Worm (Caenorhabditis elegans) whole organism, L3 larva: ENCODE results near the gene rpl-11.1.
"Not testable (repeated sequence)": the region's sequence is repeated elsewhere in the genome, so short reads cannot be mapped to it uniquely, and the experiment has no call there.

Experiments
- aly-2 ChIP-seq: fragments of 150-350 bp; optimal IDR thresholded peaks from 2 replicates; lab custom pipeline; 2014; ENCODE audit warnings: missing biosample characterization, missing genetic modification characterization
- ceh-16 ChIP-seq: sonication (generic microtip); optimal IDR thresholded peaks from 2 replicates; lab custom pipeline; 2017; ENCODE audit warnings: missing biosample characterization, missing genetic modification characterization
- ceh-28 ChIP-seq: fragments of 150-350 bp; optimal IDR thresholded peaks from 2 replicates; lab custom pipeline; 2014; ENCODE audit warnings: missing biosample characterization, missing genetic modification reagents, missing genetic modification characterization
- ceh-9 ChIP-seq: sonication (generic microtip); optimal IDR thresholded peaks from 2 replicates; lab custom pipeline; 2018; ENCODE audit warnings: missing biosample characterization, missing genetic modification characterization
- daf-12 ChIP-seq: fragments of 150-350 bp; optimal IDR thresholded peaks from 2 replicates; lab custom pipeline; 2014; ENCODE audit warnings: missing biosample characterization, missing genetic modification reagents, missing genetic modification characterization
- egl-27 ChIP-seq: sonication (generic microtip); optimal IDR thresholded peaks from 4 replicates; lab custom pipeline; 2017; ENCODE audit warnings: missing biosample characterization, missing genetic modification reagents, missing genetic modification characterization
- elt-1 ChIP-seq: fragments of 150-350 bp; optimal IDR thresholded peaks from 2 replicates; lab custom pipeline; 2014; ENCODE audit warnings: missing biosample characterization, missing genetic modification characterization
- elt-2 ChIP-seq: sonication (generic microtip); optimal IDR thresholded peaks from 2 replicates; lab custom pipeline; 2016; ENCODE audit warnings: missing genetic modification reagents, mild to moderate bottlenecking, missing genetic modification characterization, missing compliant biosample characterization
- elt-3 ChIP-seq, 3 experiments: fragments of 150-350 bp in 1 of 3; sonication (generic microtip) in 2 of 3; optimal IDR thresholded peaks; 2 replicates in 2 of 3; 4 replicates in 1 of 3; lab custom pipeline; 2014 to 2017; ENCODE audit warnings: missing biosample characterization in 3 of 3, missing genetic modification characterization in 3 of 3
- fkh-10 ChIP-seq: sonication (generic microtip); optimal IDR thresholded peaks from 2 replicates; lab custom pipeline; 2017; ENCODE audit warnings: missing biosample characterization, missing genetic modification reagents, missing genetic modification characterization
- fkh-2 ChIP-seq: fragments of 150-350 bp; optimal IDR thresholded peaks from 2 replicates; lab custom pipeline; 2014; ENCODE audit warnings: missing biosample characterization, missing genetic modification reagents, missing genetic modification characterization
- hmg-11 ChIP-seq: sonication (generic microtip); optimal IDR thresholded peaks from 2 replicates; lab custom pipeline; 2016; ENCODE audit warnings: missing genetic modification characterization, missing compliant biosample characterization
- jun-1 ChIP-seq: fragments of 150-350 bp; optimal IDR thresholded peaks from 2 replicates; lab custom pipeline; 2014; ENCODE audit warnings: missing biosample characterization, missing genetic modification reagents, missing genetic modification characterization
- mdl-1 ChIP-seq: fragments of 150-350 bp; optimal IDR thresholded peaks from 2 replicates; lab custom pipeline; 2014; ENCODE audit warnings: missing biosample characterization, missing genetic modification characterization
- nfya-1 ChIP-seq: sonication (generic microtip); optimal IDR thresholded peaks from 2 replicates; lab custom pipeline; 2017; ENCODE audit warnings: missing genetic modification characterization, mild to moderate bottlenecking, missing compliant biosample characterization, antibody characterized with exemption, moderate library complexity; ENCODE audit not compliant: insufficient read depth
- nhr-11 ChIP-seq: fragments of 150-350 bp; optimal IDR thresholded peaks from 2 replicates; lab custom pipeline; 2014; ENCODE audit warnings: missing biosample characterization, missing genetic modification characterization
- nhr-237 ChIP-seq: fragments of 150-350 bp; optimal IDR thresholded peaks from 2 replicates; lab custom pipeline; 2014; ENCODE audit warnings: missing biosample characterization, missing genetic modification characterization
- nhr-25 ChIP-seq: sonication (generic microtip); optimal IDR thresholded peaks from 2 replicates; lab custom pipeline; 2017; ENCODE audit warnings: missing biosample characterization, missing genetic modification characterization
- nhr-28 ChIP-seq: fragments of 150-350 bp; optimal IDR thresholded peaks from 2 replicates; lab custom pipeline; 2014; ENCODE audit warnings: missing biosample characterization, missing genetic modification characterization
- nhr-67 ChIP-seq: fragments of 150-350 bp; optimal IDR thresholded peaks from 2 replicates; lab custom pipeline; 2014; ENCODE audit warnings: missing biosample characterization, missing genetic modification characterization
- nhr-76 ChIP-seq: fragments of 150-350 bp; sonication (generic microtip); optimal IDR thresholded peaks from 5 replicates; lab custom pipeline; 2014; ENCODE audit warnings: missing biosample characterization, missing genetic modification characterization
- nhr-77 ChIP-seq: fragments of 150-350 bp; optimal IDR thresholded peaks from 2 replicates; lab custom pipeline; 2014; ENCODE audit warnings: missing biosample characterization, missing genetic modification characterization
- pha-4 ChIP-seq: fragments of 150-350 bp; optimal IDR thresholded peaks from 2 replicates; lab custom pipeline; 2014; ENCODE audit warnings: missing biosample characterization, missing genetic modification reagents, missing genetic modification characterization
- skn-1 ChIP-seq: fragments of 150-350 bp; optimal IDR thresholded peaks from 2 replicates; lab custom pipeline; 2014; ENCODE audit warnings: missing biosample characterization, missing genetic modification characterization
- snpc-4 ChIP-seq: fragments of 150-350 bp; optimal IDR thresholded peaks from 2 replicates; lab custom pipeline; 2014; ENCODE audit warnings: missing biosample characterization, missing genetic modification characterization
- tbx-2 ChIP-seq: sonication (generic microtip); optimal IDR thresholded peaks from 2 replicates; lab custom pipeline; 2016; ENCODE audit warnings: mild to moderate bottlenecking, missing genetic modification characterization, missing compliant biosample characterization
- ztf-11 ChIP-seq: fragments of 150-350 bp; optimal IDR thresholded peaks from 2 replicates; lab custom pipeline; 2014; ENCODE audit warnings: missing biosample characterization, missing genetic modification characterization

rpl-11.1 gene

ce11 chrV:3579248-3579647 is 6.6 kb downstream of the rpl-11.1 start:
- TF ChIP-seq fkh-10 (GFP tag; lab: Kevin White, UChicago): no peak
- no peak for TF ChIP-seq nhr-237 (tag; lab: Kevin White, UChicago)
- no peak for TF ChIP-seq ceh-28
- TF ChIP-seq snpc-4 (tag; lab: Kevin White, UChicago): no peak
- TF ChIP-seq jun-1 (tag; lab: Kevin White, UChicago): no peak
- TF ChIP-seq nhr-11 (tag; lab: Kevin White, UChicago): no peak
- TF ChIP-seq ceh-9 (tag; lab: Kevin White, UChicago): no peak
- no peak for TF ChIP-seq tbx-2 (tag; lab: Kevin White, UChicago)
- no peak for TF ChIP-seq ceh-16 (tag; lab: Kevin White, UChicago)
- no peak for TF ChIP-seq hmg-11 (tag; lab: Kevin White, UChicago)

- TF ChIP-seq skn-1: no peak
- TF ChIP-seq aly-2 (tag; lab: Kevin White, UChicago): no peak
- no peak for TF ChIP-seq ceh-16 (tag; lab: Kevin White, UChicago)
- no peak for TF ChIP-seq elt-2 (tag; lab: Kevin White, UChicago)
- no peak for TF ChIP-seq ceh-28
- TF ChIP-seq nhr-77: no peak
- TF ChIP-seq jun-1 (tag; lab: Kevin White, UChicago): no peak
- no peak for TF ChIP-seq nhr-76 (tag; lab: Kevin White, UChicago)
- TF ChIP-seq elt-1 (tag; lab: Kevin White, UChicago): no peak
- no peak for TF ChIP-seq nhr-25 (tag; lab: Kevin White, UChicago)
Measured at ce11 chrV:3578813-3579212, 7.1 kb downstream of the rpl-11.1 start, which contains the start of gene pygl-1. Gene pygl-1 (plus strand): TSS chrV:3579023.

- TF ChIP-seq nfya-1 (tag; lab: Kevin White, UChicago): no peak
- no peak for TF ChIP-seq daf-12 (tag; lab: Kevin White, UChicago)
- no peak for TF ChIP-seq mdl-1 (tag; lab: Kevin White, UChicago)
- TF ChIP-seq nhr-11 (tag; lab: Kevin White, UChicago): no peak
Measured at ce11 chrV:3575759-3576158, 10.1 kb downstream of the rpl-11.1 start, which contains the start of gene grl-27. Gene grl-27 (minus strand): TSS chrV:3575859.

ce11 chrV:3572408-3572807 is 13.5 kb downstream of the rpl-11.1 start, which contains the start of gene F40C5.1:
Gene F40C5.1 (plus strand): TSS chrV:3572708.
- TF ChIP-seq aly-2 (tag; lab: Kevin White, UChicago); nhr-67 (tag; lab: Kevin White, UChicago); ztf-11: not testable (repeated sequence)
- TF ChIP-seq, all 47 proteins: peak for 0; not testable (repeated sequence) for 47

ce11 chrV:3570695-3571094 is 15.2 kb downstream of the rpl-11.1 start, which contains the start of gene F40C5.2:
Gene F40C5.2 (plus strand): TSS chrV:3570995.
- not testable (repeated sequence) for TF ChIP-seq nhr-76, pha-4, tbx-2 (tag; lab: Kevin White, UChicago)

DNA sequence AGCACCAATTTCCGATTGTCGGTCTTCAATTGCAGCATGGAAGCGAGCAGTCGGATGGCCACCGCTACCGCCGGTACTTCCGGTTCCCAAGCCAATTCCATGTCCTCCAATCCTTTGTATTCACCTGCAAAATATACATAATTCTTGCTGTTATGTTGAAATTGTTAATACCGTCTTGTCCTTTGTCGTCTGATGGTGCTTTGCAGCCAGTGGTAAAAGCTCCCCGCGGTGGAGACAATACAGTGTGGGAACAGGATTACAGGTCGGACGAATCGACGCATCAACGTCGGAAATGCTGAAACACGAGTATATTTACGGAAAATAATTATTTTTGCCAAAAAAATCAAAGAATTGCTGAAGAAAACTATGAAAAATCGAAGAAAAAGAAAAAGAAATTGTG is 21.5 kb downstream of the rpl-11.1 start, which contains the start of gene T24A6.17:
T24A6.17 (minus strand) TSS at position 101 of the 400 bp plus-strand sequence.
- TF ChIP-seq nhr-28; nhr-67 (tag; lab: Kevin White, UChicago); elt-3 (tag; optimal IDR thresholded peaks at IDR 0.05; lab: Kevin White, UChicago): not testable (repeated sequence)
- TF ChIP-seq, all 47 proteins: peak for 0; not testable (repeated sequence) for 47

DNA sequence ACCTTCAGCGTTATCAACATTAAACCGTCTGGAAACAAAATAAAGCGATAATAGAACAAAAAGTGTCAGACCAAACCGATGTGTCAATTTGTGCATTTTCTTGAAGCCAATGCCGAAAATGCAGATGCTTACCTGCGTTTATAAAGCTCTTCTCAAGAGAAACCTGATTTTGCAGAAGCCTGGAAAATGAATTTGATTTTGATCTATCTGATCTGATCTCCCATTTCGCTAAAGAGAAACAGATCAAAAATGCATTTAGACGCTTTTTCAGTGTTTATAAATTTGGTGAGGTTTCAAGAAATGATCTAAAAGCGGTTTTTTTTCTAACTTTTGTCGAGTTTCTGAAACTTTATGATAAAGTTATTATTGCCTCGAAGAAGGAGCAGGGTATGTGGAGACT is 23.0 kb downstream of the rpl-11.1 start, which contains the start of gene T24A6.16:
T24A6.16 (minus strand) TSS at position 101 of the 400 bp plus-strand sequence.
- TF ChIP-seq fkh-2 (tag; lab: Kevin White, UChicago); egl-27 (tag; lab: Kevin White, UChicago); ztf-11: not testable (repeated sequence)
- TF ChIP-seq, all 47 proteins: peak for 0; not testable (repeated sequence) for 47
